Fruit fly (Drosophila melanogaster) whole organism, wandering third instar larva: Measurements from ENCODE around the gene sip3.
A peak's percentile ranks its signal among the peaks of the same experiment; 100 is the strongest.

Experiments
- Abd-B ChIP-seq: fragments of >200 bp; optimal IDR thresholded peaks from 2 replicates; lab custom pipeline; 2017; ENCODE audit warnings: missing biosample characterization, missing genetic modification characterization
- CG32264 ChIP-seq: fragments of 200-800 bp; sonication (Bioruptor generic); optimal IDR thresholded peaks from 2 replicates; lab custom pipeline; 2016; ENCODE audit warnings: missing biosample characterization, missing genetic modification characterization
- CG9705 ChIP-seq: fragments of 200-800 bp; sonication (Bioruptor generic); optimal IDR thresholded peaks from 2 replicates; lab custom pipeline; 2018; ENCODE audit warnings: missing biosample characterization, mild to moderate bottlenecking, missing genetic modification characterization
- Dfd ChIP-seq: fragments of >200 bp; optimal IDR thresholded peaks from 2 replicates; lab custom pipeline; 2017; ENCODE audit warnings: missing biosample characterization, missing genetic modification characterization
- Dif ChIP-seq: fragments of 200-275, 200-300 bp; sonication (Bioruptor generic); optimal IDR thresholded peaks from 2 replicates; lab custom pipeline; 2018; ENCODE audit warnings: missing biosample characterization, missing genetic modification characterization; ENCODE audit not compliant: partially characterized antibody
- GATAd ChIP-seq: sonication (Bioruptor generic); optimal IDR thresholded peaks from 2 replicates; lab custom pipeline; 2016; ENCODE audit warnings: missing biosample characterization, missing genetic modification characterization
- HLH106 ChIP-seq: fragments of 200-800 bp; optimal IDR thresholded peaks from 3 replicates; lab custom pipeline; 2019; ENCODE audit warnings: missing biosample characterization, mild to moderate bottlenecking, missing genetic modification characterization, moderate library complexity
- Hnf4 ChIP-seq: fragments of 200-800 bp; sonication (Bioruptor generic); optimal IDR thresholded peaks from 2 replicates; lab custom pipeline; 2016; ENCODE audit warnings: missing biosample characterization, mild to moderate bottlenecking, missing genetic modification characterization
- Hr78 ChIP-seq: fragments of >200 bp; optimal IDR thresholded peaks from 2 replicates; lab custom pipeline; 2017; ENCODE audit warnings: missing biosample characterization, missing genetic modification characterization
- Hr83 ChIP-seq: fragments of 200-300 bp; sonication (Bioruptor generic); optimal IDR thresholded peaks from 2 replicates; lab custom pipeline; 2016; ENCODE audit warnings: missing biosample characterization, mild to moderate bottlenecking, missing genetic modification characterization, moderate library complexity; ENCODE audit not compliant: poor library complexity, severe bottlenecking
- Jra ChIP-seq: sonication (Bioruptor generic); optimal IDR thresholded peaks from 2 replicates; lab custom pipeline; 2016; ENCODE audit warnings: missing biosample characterization, missing genetic modification characterization
- Myc ChIP-seq: fragments of >200 bp; optimal IDR thresholded peaks from 2 replicates; lab custom pipeline; 2017
- N ChIP-seq: fragments of >200 bp; optimal IDR thresholded peaks from 2 replicates; lab custom pipeline; 2018; ENCODE audit warnings: missing biosample characterization, missing external identifiers, missing genetic modification characterization
- OdsH ChIP-seq: fragments of 200-800 bp; sonication (Bioruptor generic); optimal IDR thresholded peaks from 2 replicates; lab custom pipeline; 2016; ENCODE audit warnings: missing biosample characterization, mild to moderate bottlenecking, missing genetic modification characterization
- Rel ChIP-seq, 2 experiments: fragments of 200-800 bp; sonication (Bioruptor generic) in 1 of 2; optimal IDR thresholded peaks; 2 replicates in 1 of 2; 3 replicates in 1 of 2; lab custom pipeline; 2016 to 2019; ENCODE audit warnings: mild to moderate bottlenecking in 2 of 2, missing biosample characterization in 2 of 2, missing genetic modification characterization in 2 of 2, moderate library complexity in 1 of 2
- Sp1 ChIP-seq: fragments of 200-800 bp; sonication (Bioruptor generic); optimal IDR thresholded peaks from 3 replicates; lab custom pipeline; 2019; ENCODE audit warnings: missing biosample characterization, mild to moderate bottlenecking, missing genetic modification characterization, moderate library complexity
- Vsx2 ChIP-seq: fragments of 200-300, 225-300 bp; sonication (Bioruptor generic); optimal IDR thresholded peaks from 2 replicates; lab custom pipeline; 2018; ENCODE audit warnings: missing biosample characterization, missing genetic modification characterization; ENCODE audit not compliant: partially characterized antibody
- br ChIP-seq: fragments of 200-800 bp; sonication (Bioruptor generic); optimal IDR thresholded peaks from 2 replicates; lab custom pipeline; 2016; ENCODE audit warnings: missing biosample characterization, missing genetic modification characterization
- dl ChIP-seq, 2 experiments: fragments of 175-275, 200-275 bp in 1 of 2; fragments of 200-275 bp in 1 of 2; sonication (Bioruptor generic); optimal IDR thresholded peaks; lab custom pipeline; 2018; ENCODE audit warnings: mild to moderate bottlenecking in 2 of 2, missing biosample characterization in 2 of 2, missing genetic modification characterization in 2 of 2, moderate library complexity in 2 of 2; ENCODE audit not compliant: partially characterized antibody in 2 of 2, insufficient read depth in 1 of 2
- dmrt93B ChIP-seq: fragments of 200-800 bp; sonication (Bioruptor generic); optimal IDR thresholded peaks from 2 replicates; lab custom pipeline; 2018; ENCODE audit warnings: missing biosample characterization, mild to moderate bottlenecking, missing genetic modification characterization
- dsf ChIP-seq: sonication (Bioruptor generic); optimal IDR thresholded peaks from 2 replicates; lab custom pipeline; 2016; ENCODE audit warnings: missing biosample characterization, missing genetic modification characterization, borderline replicate concordance
- ey ChIP-seq: fragments of 200-800 bp; sonication (Bioruptor generic); optimal IDR thresholded peaks from 2 replicates; lab custom pipeline; 2016; ENCODE audit warnings: missing biosample characterization, missing genetic modification characterization
- foxo ChIP-seq, 2 experiments: fragments of 200-800 bp; sonication (Bioruptor generic); optimal IDR thresholded peaks; 2 replicates in 1 of 2; 3 replicates in 1 of 2; lab custom pipeline; 2016 to 2017; ENCODE audit warnings: missing biosample characterization in 2 of 2, missing genetic modification characterization in 2 of 2
- h ChIP-seq: fragments of 200-800 bp; sonication (Bioruptor generic); optimal IDR thresholded peaks from 3 replicates; lab custom pipeline; 2016; ENCODE audit warnings: missing biosample characterization, mild to moderate bottlenecking, missing genetic modification characterization
- jim ChIP-seq: fragments of 175-275, 200-325 bp; sonication (Bioruptor generic); optimal IDR thresholded peaks from 2 replicates; lab custom pipeline; 2016; ENCODE audit warnings: missing biosample characterization, mild to moderate bottlenecking, missing genetic modification characterization
- lola ChIP-seq: fragments of >200 bp; optimal IDR thresholded peaks from 2 replicates; lab custom pipeline; 2017; ENCODE audit warnings: missing biosample characterization, missing genetic modification characterization
- psq ChIP-seq: fragments of 200-800 bp; sonication (Bioruptor generic); optimal IDR thresholded peaks from 3 replicates; lab custom pipeline; 2017; ENCODE audit warnings: missing biosample characterization, mild to moderate bottlenecking, missing genetic modification characterization, moderate library complexity
- rgr ChIP-seq: fragments of 200-800 bp; sonication (Bioruptor generic); optimal IDR thresholded peaks from 3 replicates; lab custom pipeline; 2016; ENCODE audit warnings: missing biosample characterization, mild to moderate bottlenecking, missing genetic modification characterization
- sv ChIP-seq: fragments of 200-800 bp; sonication (Bioruptor generic); optimal IDR thresholded peaks from 3 replicates; lab custom pipeline; 2016; ENCODE audit warnings: missing biosample characterization, missing genetic modification characterization
- tai ChIP-seq: sonication (Bioruptor generic); optimal IDR thresholded peaks from 2 replicates; lab custom pipeline; 2016; ENCODE audit warnings: missing biosample characterization, missing genetic modification characterization
- usp ChIP-seq: fragments of >200 bp; optimal IDR thresholded peaks from 2 replicates; lab custom pipeline; 2017; ENCODE audit warnings: missing biosample characterization, missing genetic modification characterization

Gene sip3

dm6 chr3R:31777482-31778165 is 5.6 kb downstream of the sip3 start:
- TF ChIP-seq HLH106 (tag; lab: Kevin White, UChicago) (no peak), Dif (GFP tag; lab: Kevin White, UChicago) (peak; percentile 66), OdsH (GFP tag; lab: Kevin White, UChicago) (peak; percentile 9), psq (GFP tag; lab: Kevin White, UChicago) (peak; percentile 17), Rel (GFP tag; optimal IDR thresholded peaks at IDR 0.05; lab: Kevin White, UChicago) (peak; percentile 20), Rel (tag; optimal IDR thresholded peaks at IDR 0.05; lab: Kevin White, UChicago) (no peak)

- TF ChIP-seq h (GFP tag; lab: Kevin White, UChicago) (no peak), Vsx2 (GFP tag; lab: Kevin White, UChicago) (no peak), br (no peak), Hr83 (peak; percentile 44), usp (GFP tag; lab: Kevin White, UChicago) (no peak), GATAd (peak; percentile 38), psq (GFP tag; lab: Kevin White, UChicago) (peak; percentile 17), Sp1 (GFP tag; lab: Kevin White, UChicago) (no peak), CG32264 (peak; percentile 10), rgr (GFP tag; lab: Kevin White, UChicago) (no peak), sv (GFP tag; lab: Kevin White, UChicago) (peak; percentile 36), jim (GFP tag; lab: Kevin White, UChicago) (no peak), lola (GFP tag; lab: Kevin White, UChicago) (no peak), CG9705 (GFP tag; lab: Kevin White, UChicago) (no peak), HLH106 (tag; lab: Kevin White, UChicago) (no peak), Abd-B (no peak), Hr78 (GFP tag; lab: Kevin White, UChicago) (no peak), Dif (GFP tag; lab: Kevin White, UChicago) (no peak), dl (GFP tag; optimal IDR thresholded peaks at IDR 0.05; lab: Kevin White, UChicago; ENCODE audit: insufficient read depth in 1 of 2, partially characterized antibody in 2 of 2) (no peak), N (no peak), Jra (GFP tag; lab: Kevin White, UChicago) (no peak), dmrt93B (no peak), dsf (peak; percentile 23), Hnf4 (GFP tag; lab: Kevin White, UChicago) (no peak), ey (GFP tag; lab: Kevin White, UChicago) (no peak), Dfd (GFP tag; lab: Kevin White, UChicago) (no peak), Myc (no peak), foxo (GFP tag; optimal IDR thresholded peaks at IDR 0.05; lab: Kevin White, UChicago) (no peak), tai (no peak)
Measured at dm6 chr3R:31793664-31794417, 21.8 kb downstream of the sip3 start, which contains the start of the genes Mccc1 and Acf. Gene Mccc1, minus strand, starts transcription at chr3R:31793907. Gene Acf, plus strand, starts transcription at chr3R:31793981.

dm6 chr3R:31794457-31794856 is 22.4 kb downstream of the sip3 start:
- TF ChIP-seq Sp1 (GFP tag; lab: Kevin White, UChicago) (no peak), N (peak; percentile 30), dl (GFP tag; optimal IDR thresholded peaks at IDR 0.05; lab: Kevin White, UChicago; ENCODE audit: insufficient read depth in 1 of 2, partially characterized antibody in 2 of 2) (peak in 1 of 2 experiments; percentile 14), CG32264 (peak; percentile 13), dsf (no peak)
- TF ChIP-seq, all 38 proteins: peak for 3

dm6 chr3R:31800663-31801062 is 28.6 kb downstream of the sip3 start, which contains the start of gene Ir100a:
Gene Ir100a, plus strand, starts transcription at chr3R:31800963.
- TF ChIP-seq Abd-B (no peak), rgr (GFP tag; lab: Kevin White, UChicago) (no peak), Vsx2 (GFP tag; lab: Kevin White, UChicago) (no peak), Hnf4 (GFP tag; lab: Kevin White, UChicago) (no peak), OdsH (GFP tag; lab: Kevin White, UChicago) (no peak)
